Fruit fly (Drosophila melanogaster) whole organism, embryonic: Measurements from ENCODE around the gene dpr20.

Experiments
- Asciz ChIP-seq: fragments of 200-800 bp; sonication (Bioruptor generic); optimal IDR thresholded peaks from 2 replicates; lab custom pipeline; 2017; ENCODE audit warnings: missing biosample characterization, mild to moderate bottlenecking, missing genetic modification characterization, missing genetic modification reagents
- Atf3 ChIP-seq: fragments of 200-800 bp; sonication (Bioruptor generic); optimal IDR thresholded peaks from 3 replicates; lab custom pipeline; 2016; ENCODE audit warnings: missing biosample characterization, missing genetic modification characterization
- Awh ChIP-seq: fragments of 200-800 bp; sonication (Bioruptor generic); IDR thresholded peaks from 2 replicates; pipeline ENCODE4, ENCODE4 v1.3.6; 2022; ENCODE audit warnings: missing biosample characterization, missing genetic modification characterization
- C15 ChIP-seq: fragments of 200-800 bp; sonication (Bioruptor generic); IDR thresholded peaks from 3 replicates; pipeline ENCODE4 v1.3.6; 2022; ENCODE audit warnings: missing biosample characterization, missing genetic modification characterization
- CG10321 ChIP-seq: fragments of 200-800 bp; sonication (Bioruptor generic); IDR thresholded peaks from 2 replicates; pipeline ENCODE4 v1.3.6; 2022; ENCODE audit warnings: missing biosample characterization, missing genetic modification characterization
- CG12104 ChIP-seq: fragments of 200-800 bp; sonication (Bioruptor generic); optimal IDR thresholded peaks from 3 replicates; lab custom pipeline; 2016; ENCODE audit warnings: missing biosample characterization, missing genetic modification characterization
- CG13296 ChIP-seq: fragments of 200-800 bp; sonication (Bioruptor generic); optimal IDR thresholded peaks from 3 replicates; lab custom pipeline; 2018; ENCODE audit warnings: missing biosample characterization, mild to moderate bottlenecking, missing genetic modification characterization
- CG14014 ChIP-seq: fragments of 200-800 bp; sonication (Bioruptor generic); IDR thresholded peaks from 2 replicates; pipeline ENCODE4 v1.3.6; 2022; ENCODE audit warnings: missing biosample characterization, missing genetic modification characterization
- CG15696 ChIP-seq: fragments of 200-800 bp; sonication (Bioruptor generic); optimal IDR thresholded peaks from 2 replicates; lab custom pipeline; 2019; ENCODE audit warnings: missing biosample characterization, mild to moderate bottlenecking, missing genetic modification characterization, moderate library complexity
- CG1647 ChIP-seq: fragments of 200-800 bp; sonication (Bioruptor generic); optimal IDR thresholded peaks from 3 replicates; lab custom pipeline; 2016; ENCODE audit warnings: missing biosample characterization, missing genetic modification characterization
- CG18011 ChIP-seq: fragments of 200-800 bp; sonication (Bioruptor generic); optimal IDR thresholded peaks from 2 replicates; lab custom pipeline; 2017; ENCODE audit warnings: missing biosample characterization, missing genetic modification characterization, mild to moderate bottlenecking, moderate library complexity, missing genotype
- CG18764 ChIP-seq: fragments of 200-800 bp; sonication (Bioruptor generic); optimal IDR thresholded peaks from 3 replicates; lab custom pipeline; 2016; ENCODE audit warnings: missing biosample characterization, missing genetic modification characterization
- CG2116 ChIP-seq: fragments of 200-800 bp; sonication (Bioruptor generic); optimal IDR thresholded peaks from 3 replicates; lab custom pipeline; 2018; ENCODE audit warnings: missing biosample characterization, mild to moderate bottlenecking, missing genetic modification characterization
- CG31365 ChIP-seq: fragments of 200-800 bp; sonication (Bioruptor generic); optimal IDR thresholded peaks from 2 replicates; lab custom pipeline; 2018; ENCODE audit warnings: missing biosample characterization, mild to moderate bottlenecking, missing genetic modification characterization
- CG32767 ChIP-seq: fragments of 200-800 bp; sonication (Bioruptor generic); IDR thresholded peaks from 2 replicates; pipeline ENCODE4 v1.3.6; 2022; ENCODE audit warnings: missing biosample characterization, missing genetic modification characterization
- CG3407 ChIP-seq: fragments of 200-800 bp; sonication (Bioruptor generic); optimal IDR thresholded peaks from 2 replicates; lab custom pipeline; 2018; ENCODE audit warnings: missing biosample characterization, mild to moderate bottlenecking, missing genetic modification characterization
- CG4404 ChIP-seq: fragments of 200-800 bp; sonication (Bioruptor generic); IDR thresholded peaks from 2 replicates; pipeline ENCODE4 v1.3.6; 2022; ENCODE audit warnings: missing biosample characterization, missing genetic modification characterization
- CG6272 ChIP-seq: fragments of 200-800 bp; sonication (Bioruptor generic); IDR thresholded peaks from 2 replicates; pipeline ENCODE4 v1.3.6; 2022; ENCODE audit warnings: missing biosample characterization, missing genetic modification characterization
- CG7357 ChIP-seq: fragments of 200-800 bp; sonication (Bioruptor generic); IDR thresholded peaks from 3 replicates; pipeline ENCODE4 v1.3.6; 2022; ENCODE audit warnings: missing biosample characterization, missing genetic modification characterization
- CG7786 ChIP-seq: fragments of 200-800 bp; sonication (Bioruptor generic); optimal IDR thresholded peaks from 2 replicates; lab custom pipeline; 2016; ENCODE audit warnings: missing biosample characterization, missing genetic modification characterization
- CG8924 ChIP-seq: fragments of 200-800 bp; optimal IDR thresholded peaks from 3 replicates; lab custom pipeline; 2019; ENCODE audit warnings: missing biosample characterization, mild to moderate bottlenecking, missing genetic modification characterization, moderate library complexity
- CG9215 ChIP-seq: fragments of 200-800 bp; sonication (Bioruptor generic); IDR thresholded peaks from 2 replicates; pipeline ENCODE4 v1.3.6; 2022; ENCODE audit warnings: missing biosample characterization, missing genetic modification characterization
- D19A ChIP-seq: fragments of 200-800 bp; optimal IDR thresholded peaks from 3 replicates; lab custom pipeline; 2019; ENCODE audit warnings: missing biosample characterization, mild to moderate bottlenecking, missing genetic modification characterization, moderate library complexity
- D19B ChIP-seq: fragments of 200-800 bp; sonication (Bioruptor generic); optimal IDR thresholded peaks from 2 replicates; lab custom pipeline; 2017; ENCODE audit warnings: missing biosample characterization, mild to moderate bottlenecking, missing genetic modification characterization
- ERR ChIP-seq: fragments of 200-800 bp; sonication (Bioruptor generic); optimal IDR thresholded peaks from 2 replicates; lab custom pipeline; 2016; ENCODE audit warnings: missing biosample characterization, missing genetic modification characterization
- Ets65A ChIP-seq: fragments of 200-800 bp; sonication (Bioruptor generic); peaks from one replicate; lab custom pipeline; 2016; ENCODE audit warnings: missing biosample characterization, missing genetic modification characterization
- Fer1 ChIP-seq: fragments of 200-800 bp; sonication (Bioruptor generic); optimal IDR thresholded peaks from 2 replicates; lab custom pipeline; 2017; ENCODE audit warnings: missing biosample characterization, mild to moderate bottlenecking, missing genetic modification characterization
- GATAe ChIP-seq: fragments of 200-800 bp; sonication (Bioruptor generic); conservative IDR thresholded peaks from 2 replicates; pipeline ENCODE4 v1.3.6; 2022; ENCODE audit warnings: missing biosample characterization, missing genetic modification characterization
- Gug ChIP-seq: fragments of 200-800 bp; sonication (Bioruptor generic); IDR thresholded peaks from 4 replicates; pipeline ENCODE4 v1.3.6; 2022; ENCODE audit warnings: missing biosample characterization, missing genetic modification characterization
- H15 ChIP-seq: fragments of 200-800 bp; sonication (Bioruptor generic); IDR thresholded peaks from 3 replicates; pipeline ENCODE4 v1.3.6; 2022; ENCODE audit warnings: missing biosample characterization, missing genetic modification characterization
- HLH3B ChIP-seq: fragments of 200-800 bp; sonication (Bioruptor generic); IDR thresholded peaks from 2 replicates; pipeline ENCODE4 v1.3.6; 2022; ENCODE audit warnings: missing biosample characterization, missing genetic modification characterization
- Hsf ChIP-seq: fragments of 200-800 bp; sonication (Bioruptor generic); optimal IDR thresholded peaks from 3 replicates; lab custom pipeline; 2016; ENCODE audit warnings: missing biosample characterization, missing genetic modification characterization
- Neu2 ChIP-seq: fragments of 200-800 bp; sonication (Bioruptor generic); optimal IDR thresholded peaks from 3 replicates; lab custom pipeline; 2016; ENCODE audit warnings: missing biosample characterization, missing genetic modification characterization, borderline replicate concordance
- Sox102F ChIP-seq: fragments of 200-800 bp; sonication (Bioruptor generic); optimal IDR thresholded peaks from 2 replicates; lab custom pipeline; 2018; ENCODE audit warnings: missing biosample characterization, mild to moderate bottlenecking, missing genetic modification characterization, moderate library complexity
- Trl ChIP-seq, 3 experiments: fragments of >200 bp in 2 of 3; fragments of 200-800 bp in 1 of 3; sonication (Bioruptor generic) in 1 of 3; optimal IDR thresholded peaks; 2 replicates in 1 of 3; 3 replicates in 2 of 3; lab custom pipeline; 2016 to 2017; ENCODE audit warnings: missing biosample characterization in 1 of 3, missing genetic modification characterization in 1 of 3
- croc ChIP-seq: fragments of 200-800 bp; sonication (Bioruptor generic); conservative IDR thresholded peaks from 3 replicates; pipeline ENCODE4 v1.3.6; 2022; ENCODE audit warnings: missing biosample characterization, missing genetic modification characterization
- fd64A ChIP-seq: fragments of 200-800 bp; sonication (Bioruptor generic); optimal IDR thresholded peaks from 3 replicates; lab custom pipeline; 2018; ENCODE audit warnings: missing biosample characterization, mild to moderate bottlenecking, missing genetic modification characterization
- fd96Cb ChIP-seq: fragments of 200-800 bp; sonication (Bioruptor generic); optimal IDR thresholded peaks from 2 replicates; lab custom pipeline; 2018; ENCODE audit warnings: missing biosample characterization, mild to moderate bottlenecking, missing genetic modification characterization, moderate library complexity
- fu2 ChIP-seq: fragments of 200-800 bp; sonication (Bioruptor generic); optimal IDR thresholded peaks from 2 replicates; lab custom pipeline; 2016; ENCODE audit warnings: missing biosample characterization, missing genetic modification characterization
- gcm ChIP-seq: fragments of 200-800 bp; sonication (Bioruptor generic); optimal IDR thresholded peaks from 2 replicates; lab custom pipeline; 2019; ENCODE audit warnings: missing biosample characterization, mild to moderate bottlenecking, missing genetic modification characterization, moderate library complexity
- gro ChIP-seq: fragments of 200-800 bp; sonication (Bioruptor generic); optimal IDR thresholded peaks from 2 replicates; lab custom pipeline; 2016; ENCODE audit warnings: missing biosample characterization, missing genetic modification characterization
- gsb ChIP-seq: fragments of 200-800 bp; sonication (Bioruptor generic); IDR thresholded peaks from 2 replicates; pipeline ENCODE4 v1.3.6; 2022; ENCODE audit warnings: missing biosample characterization, missing genetic modification characterization
- kay ChIP-seq: fragments of 200-800 bp; sonication (Bioruptor generic); optimal IDR thresholded peaks from 2 replicates; lab custom pipeline; 2016; ENCODE audit warnings: missing biosample characterization, missing genetic modification characterization
- nerfin-2 ChIP-seq: fragments of 200-800 bp; sonication (Bioruptor generic); IDR thresholded peaks from 2 replicates; pipeline ENCODE4 v1.3.6; 2022; ENCODE audit warnings: missing biosample characterization, missing genetic modification characterization; ENCODE audit not compliant: partially characterized antibody
- nom ChIP-seq: fragments of 200-800 bp; sonication (Bioruptor generic); optimal IDR thresholded peaks from 2 replicates; lab custom pipeline; 2017; ENCODE audit warnings: missing biosample characterization, missing genetic modification characterization, mild to moderate bottlenecking, moderate library complexity, missing genetic modification reagents
- seq ChIP-seq: fragments of 200-800 bp; sonication (Bioruptor generic); IDR thresholded peaks from 2 replicates; pipeline ENCODE4 v1.3.6; 2022; ENCODE audit warnings: missing biosample characterization, missing genetic modification characterization
- slbo ChIP-seq: fragments of 200-800 bp; sonication (Bioruptor generic); IDR thresholded peaks from 2 replicates; pipeline ENCODE4 v1.3.6; 2022; ENCODE audit warnings: missing biosample characterization, missing genetic modification characterization
- slou ChIP-seq: fragments of 200-800 bp; sonication (Bioruptor generic); optimal IDR thresholded peaks from 3 replicates; lab custom pipeline; 2016; ENCODE audit warnings: missing biosample characterization, missing genetic modification characterization
- sna ChIP-seq: fragments of 200-800 bp; sonication (Bioruptor generic); IDR thresholded peaks from 2 replicates; pipeline ENCODE4 v1.3.6; 2022; ENCODE audit warnings: missing biosample characterization, missing genetic modification characterization; ENCODE audit not compliant: partially characterized antibody
- tgo ChIP-seq: fragments of 200-800 bp; sonication (Bioruptor generic); IDR thresholded peaks from 3 replicates; pipeline ENCODE4 v1.3.6; 2022; ENCODE audit warnings: missing biosample characterization, missing genetic modification characterization
- ttk ChIP-seq: fragments of 200-800 bp; sonication (Bioruptor generic); IDR thresholded peaks from 2 replicates; pipeline ENCODE4 v2.1.2; 2022; ENCODE audit warnings: missing biosample characterization, missing genetic modification characterization

The dpr20 gene

dm6 chr3L:904364-904763, 47.3 kb upstream of the dpr20 start (continued):
- TF ChIP-seq Sox102F (peak; percentile 53), GATAe (GFP tag; lab: Robert Waterston, UW) (no peak), H15 (GFP tag; lab: Robert Waterston, UW) (peak; percentile 69; the same call in 2 of the 3 replicates), CG32767 (no peak), CG18011 (GFP tag; lab: Kevin White, UChicago) (no peak), Gug (GFP tag; lab: Robert Waterston, UW) (peak; percentile 11; the same call in 1 of the 4 replicates), fu2 (GFP tag; lab: Kevin White, UChicago) (no peak), CG6272 (0 out of 2 replicates have a peak, but pooled peaks have one; percentile 15), C15 (GFP tag; lab: Robert Waterston, UW) (no peak), nerfin-2 (GFP tag; lab: Robert Waterston, UW) (no peak), CG9215 (GFP tag; lab: Robert Waterston, UW) (no peak), CG12104 (GFP tag; lab: Kevin White, UChicago) (no peak), sna (GFP tag; lab: Robert Waterston, UW) (no peak), D19A (tag; lab: Kevin White, UChicago) (peak; percentile 66), CG15696 (tag; lab: Kevin White, UChicago) (peak; percentile 67), tgo (peak; percentile 26; the same call in 1 of the 3 replicates), CG3407 (GFP tag; lab: Kevin White, UChicago) (peak; percentile 49), nom (GFP tag; lab: Kevin White, UChicago) (no peak), CG7357 (GFP tag; lab: Robert Waterston, UW) (peak; percentile 55; the same call in 1 of the 3 replicates), CG18764 (GFP tag; lab: Kevin White, UChicago) (peak; percentile 21), gro (GFP tag; lab: Kevin White, UChicago) (no peak), Awh (GFP tag; lab: Robert Waterston, UW) (peak; percentile 34; the same call in 1 of the 2 replicates), fd96Cb (tag; lab: Kevin White, UChicago) (peak; percentile 67), seq (peak; percentile 18; the same call in 1 of the 2 replicates), Asciz (GFP tag; lab: Kevin White, UChicago) (peak; percentile 33), Atf3 (peak; percentile 38), ttk (peak; percentile 62), Trl (optimal IDR thresholded peaks at IDR 0.05; lab: Kevin White, UChicago) (no peak), Trl (GFP tag; optimal IDR thresholded peaks at IDR 0.05; lab: Kevin White, UChicago) (peak; percentile 69), CG13296 (GFP tag; lab: Kevin White, UChicago) (no peak), Ets65A (peak; percentile 84), gsb (GFP tag; lab: Robert Waterston, UW) (no peak), Neu2 (GFP tag; lab: Kevin White, UChicago) (no peak), CG14014 (GFP tag; lab: Robert Waterston, UW) (no peak), CG1647 (GFP tag; lab: Kevin White, UChicago) (no peak), kay (GFP tag; lab: Kevin White, UChicago) (no peak), CG2116 (GFP tag; lab: Kevin White, UChicago) (no peak), CG4404 (no peak; the same call in 1 of the 2 replicates), Fer1 (GFP tag; lab: Kevin White, UChicago) (no peak), fd64A (peak; percentile 38), HLH3B (peak; percentile 69), slou (GFP tag; lab: Kevin White, UChicago) (no peak), gcm (GFP tag; lab: Kevin White, UChicago) (peak; percentile 64), CG7786 (peak; percentile 34), ERR (GFP tag; lab: Kevin White, UChicago) (no peak), D19B (GFP tag; lab: Kevin White, UChicago) (no peak), CG31365 (tag; lab: Kevin White, UChicago) (no peak), slbo (peak; percentile 38; the same call in 1 of the 2 replicates), croc (GFP tag; lab: Robert Waterston, UW) (peak; percentile 60; the same call in 2 of the 3 replicates), CG10321 (GFP tag; lab: Robert Waterston, UW) (no peak), CG8924 (tag; lab: Kevin White, UChicago) (peak; percentile 35), Hsf (GFP tag; lab: Kevin White, UChicago) (peak; percentile 65)
